Worm (Caenorhabditis elegans): Measurements from ENCODE around the gene C15H7.3.

The C15H7.3 gene

DNA sequence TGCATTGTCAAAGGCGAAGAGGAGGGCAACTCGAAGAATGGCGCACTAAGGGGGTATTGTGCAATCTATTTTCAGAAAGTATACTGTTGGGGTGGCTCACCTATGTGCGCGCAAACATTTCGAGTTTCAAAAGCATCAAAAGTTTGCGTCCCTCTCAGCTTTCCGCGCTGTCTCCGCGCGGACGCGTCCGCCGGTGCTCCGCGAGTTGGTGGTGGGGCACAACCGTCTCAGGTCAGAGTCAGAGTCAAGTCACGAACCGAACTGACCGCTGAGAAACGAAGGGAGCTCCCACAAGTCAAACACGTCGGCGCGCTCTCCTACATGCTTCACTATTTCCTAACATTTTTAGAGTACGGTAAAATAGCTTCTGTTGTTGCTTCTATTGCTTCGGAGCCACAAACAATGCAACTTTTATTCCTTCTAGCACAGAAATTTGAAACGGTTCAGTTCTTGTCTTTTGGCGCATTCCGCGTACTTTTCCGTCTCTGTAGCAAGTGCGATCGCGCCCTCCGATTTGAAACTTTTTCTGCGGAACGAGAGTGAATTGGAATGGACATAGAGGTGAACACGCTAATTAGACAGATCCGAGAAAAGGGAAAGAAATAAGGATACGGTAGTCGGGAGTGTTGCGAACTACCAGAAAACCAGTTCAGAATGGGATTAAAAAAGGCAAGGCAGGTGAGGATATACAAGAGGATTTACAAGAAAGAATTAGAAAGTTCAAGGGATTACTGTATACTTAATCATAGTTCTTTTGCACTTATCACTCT is 12.3 kb downstream of the C15H7.3 start:
- TF ChIP-seq egl-13 (tag; optimal IDR thresholded peaks at IDR 0.05) (no peak), nhr-12 (tag; optimal IDR thresholded peaks at IDR 0.05) (no peak), zag-1 (tag; optimal IDR thresholded peaks at IDR 0.05) (no peak), efl-1 (optimal IDR thresholded peaks at IDR 0.05) (no peak), efl-1 (GFP tag; optimal IDR thresholded peaks at IDR 0.05 in 1 of 2) (peak in 1 of 2 experiments; percentile 51), blmp-1 (tag; optimal IDR thresholded peaks at IDR 0.05) (peak; percentile 96), hlh-4 (tag; optimal IDR thresholded peaks at IDR 0.05) (no peak)

DNA sequence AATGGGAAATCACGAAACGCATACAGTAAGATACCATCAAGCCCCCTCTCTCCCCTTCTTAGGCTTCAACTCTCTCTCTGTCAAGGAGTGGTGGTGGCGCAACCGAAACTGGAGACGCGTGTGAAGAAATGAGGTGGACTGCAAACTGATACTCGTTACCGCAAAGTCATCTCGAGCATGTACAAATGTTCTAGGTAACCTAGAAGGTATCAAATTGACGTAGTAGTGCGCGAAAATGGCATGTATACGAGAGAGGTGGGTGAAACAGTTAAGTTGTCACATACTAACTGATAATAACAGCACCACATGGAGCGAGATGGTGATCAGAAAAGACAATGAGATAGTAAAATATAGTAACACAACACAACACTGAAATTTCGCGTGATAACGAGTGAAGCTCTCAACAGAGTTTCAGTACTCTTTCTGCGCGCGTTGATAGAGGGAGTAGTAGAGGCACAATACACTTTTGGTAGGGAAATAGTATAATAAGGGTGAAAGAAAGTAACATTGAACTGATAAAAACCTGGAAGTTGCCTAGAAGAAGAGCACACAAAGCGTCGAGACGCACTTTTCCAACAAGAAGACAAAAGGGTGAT is 13.5 kb downstream of the C15H7.3 start:
- TF ChIP-seq fkh-8 (tag; optimal IDR thresholded peaks at IDR 0.05): no peak
- no peak for TF ChIP-seq lin-15B (tag; optimal IDR thresholded peaks at IDR 0.05)
- peak; percentile 2 for TF ChIP-seq blmp-1 (tag; optimal IDR thresholded peaks at IDR 0.05)
- no peak for TF ChIP-seq efl-1 (optimal IDR thresholded peaks at IDR 0.05)
- peak in 1 of 2 experiments; percentile 80 for TF ChIP-seq efl-1 (GFP tag; optimal IDR thresholded peaks at IDR 0.05 in 1 of 2)
- peak; percentile 10 for TF ChIP-seq nhr-20 (tag; optimal IDR thresholded peaks at IDR 0.05)
- TF ChIP-seq elt-2 (tag; optimal IDR thresholded peaks at IDR 0.05): peak; percentile 82
- TF ChIP-seq lin-14 (GFP tag; optimal IDR thresholded peaks at IDR 0.05): peak; percentile 20
- peak in 1 of 2 experiments; percentile 43 for TF ChIP-seq lin-35 (GFP tag; optimal IDR thresholded peaks at IDR 0.05)

DNA sequence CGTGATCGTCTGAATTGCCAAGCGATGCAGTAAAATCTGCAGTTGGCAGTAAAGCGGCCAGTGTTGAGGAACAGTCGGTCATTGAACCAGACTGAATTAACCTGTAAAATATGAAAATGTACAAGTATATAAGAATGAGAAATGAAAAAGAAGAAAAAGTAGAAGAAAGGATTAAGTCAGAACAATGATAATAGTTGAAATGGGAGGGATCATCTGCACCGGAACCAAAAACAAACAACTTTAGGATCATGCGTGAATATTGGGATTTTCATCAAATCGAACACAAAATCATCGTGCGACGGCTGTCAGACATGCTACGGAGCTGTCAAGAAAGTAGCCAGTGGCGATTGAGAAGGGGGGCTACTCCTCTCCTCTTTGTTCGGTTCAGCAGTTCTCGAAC is 14.8 kb downstream of the C15H7.3 start, which contains the start of gene gei-13:
Gene gei-13 (minus strand): TSS at position 101 of the 400 bp plus-strand sequence.
- TF ChIP-seq efl-1 (optimal IDR thresholded peaks at IDR 0.05): no peak
- peak in 1 of 2 experiments; percentile 78 for TF ChIP-seq efl-1 (GFP tag; optimal IDR thresholded peaks at IDR 0.05 in 1 of 2)
- no peak for TF ChIP-seq nhr-84 (tag; optimal IDR thresholded peaks at IDR 0.05)
- no peak for TF ChIP-seq lin-13 (GFP tag; optimal IDR thresholded peaks at IDR 0.05)

DNA sequence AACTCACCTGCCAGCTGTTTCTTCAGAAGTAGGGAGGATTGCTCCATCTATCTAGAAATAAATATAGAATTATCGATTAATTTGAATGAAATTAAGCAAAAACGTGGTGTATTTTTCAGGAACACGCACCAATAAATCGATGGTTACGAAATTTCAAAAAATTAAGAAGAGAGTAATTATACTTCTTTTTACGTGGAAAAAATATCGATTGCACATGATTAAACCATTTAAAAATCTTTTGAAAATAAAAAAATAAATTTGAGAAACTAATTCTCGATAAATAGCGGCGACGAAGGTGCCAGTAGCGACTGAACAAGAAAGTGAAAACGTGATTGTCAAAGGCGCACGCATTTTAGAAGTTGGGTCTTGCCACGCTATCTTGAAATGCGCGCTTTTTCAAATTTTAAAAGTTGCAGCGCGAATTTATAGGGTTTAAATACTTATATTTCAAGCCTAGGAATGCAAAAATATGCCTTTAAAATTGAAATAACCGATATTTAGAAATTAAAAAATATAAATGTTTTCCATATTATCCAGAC is 20.6 kb downstream of the C15H7.3 start, which contains the start of gene ubc-7:
Gene ubc-7 (minus strand): TSS at position 51 of the 539 bp plus-strand sequence.
- TF ChIP-seq lin-15B (tag; optimal IDR thresholded peaks at IDR 0.05): peak; percentile 74
- TF ChIP-seq ztf-11 (tag; optimal IDR thresholded peaks at IDR 0.05): no peak
- TF ChIP-seq zip-4 (GFP tag; optimal IDR thresholded peaks at IDR 0.05): no peak
- no peak for TF ChIP-seq tlp-1 (tag; optimal IDR thresholded peaks at IDR 0.05)
- TF ChIP-seq egl-27 (tag; optimal IDR thresholded peaks at IDR 0.05): no peak
- no peak for TF ChIP-seq nhr-28 (tag; optimal IDR thresholded peaks at IDR 0.05)
- TF ChIP-seq pqm-1 (tag; optimal IDR thresholded peaks at IDR 0.05): no peak
- TF ChIP-seq hpl-2 (GFP tag; optimal IDR thresholded peaks at IDR 0.05): no peak
- TF ChIP-seq Y116A8C.19 (tag; optimal IDR thresholded peaks at IDR 0.05; ENCODE audit: borderline replicate concordance): no peak
- peak; percentile 76 for TF ChIP-seq lin-39 (tag; optimal IDR thresholded peaks at IDR 0.05)
- TF ChIP-seq nhr-76 (tag; optimal IDR thresholded peaks at IDR 0.05): no peak
- no peak for TF ChIP-seq ceh-8 (GFP tag; optimal IDR thresholded peaks at IDR 0.05)
- TF ChIP-seq nhr-47 (tag; optimal IDR thresholded peaks at IDR 0.05): peak; percentile 89
- peak; percentile 67 for TF ChIP-seq dsc-1 (tag; optimal IDR thresholded peaks at IDR 0.05)
- peak; percentile 74 for TF ChIP-seq unc-86 (tag; optimal IDR thresholded peaks at IDR 0.05)
- peak; percentile 89 for TF ChIP-seq snu-23 (GFP tag; optimal IDR thresholded peaks at IDR 0.05)
- TF ChIP-seq lin-35 (GFP tag; optimal IDR thresholded peaks at IDR 0.05): peak; percentile 99
- TF ChIP-seq nhr-84 (tag; optimal IDR thresholded peaks at IDR 0.05): no peak
- peak; percentile 76 for TF ChIP-seq lin-14 (GFP tag; optimal IDR thresholded peaks at IDR 0.05)
- TF ChIP-seq ces-1 (GFP tag; optimal IDR thresholded peaks at IDR 0.05): no peak
- no peak for TF ChIP-seq efl-3 (GFP tag; optimal IDR thresholded peaks at IDR 0.05)
- peak in 3 of 6 experiments; percentile 20 to 92 (median 74) for TF ChIP-seq elt-3 (tag; optimal IDR thresholded peaks at IDR 0.05)
- TF ChIP-seq grh-1 (GFP tag; IDR thresholded peaks at IDR 0.05): peak; percentile 76
- no peak for TF ChIP-seq zag-1 (tag; optimal IDR thresholded peaks at IDR 0.05)
- TF ChIP-seq pag-3 (tag; optimal IDR thresholded peaks at IDR 0.05; ENCODE audit: borderline replicate concordance, insufficient read depth): no peak
- peak; percentile 17 for TF ChIP-seq ceh-90 (tag; optimal IDR thresholded peaks at IDR 0.05)
- TF ChIP-seq egl-13 (tag; optimal IDR thresholded peaks at IDR 0.05): peak; percentile 53
- TF ChIP-seq tbx-2 (tag; optimal IDR thresholded peaks at IDR 0.05): peak; percentile 85
- peak; percentile 38 for TF ChIP-seq nhr-11 (tag; optimal IDR thresholded peaks at IDR 0.05)
- TF ChIP-seq swsn-7 (tag; optimal IDR thresholded peaks at IDR 0.05): peak; percentile 75
- TF ChIP-seq lir-3 (tag; optimal IDR thresholded peaks at IDR 0.05; ENCODE audit: poor library complexity): peak; percentile 69
- no peak for TF ChIP-seq hlh-17 (GFP tag; optimal IDR thresholded peaks at IDR 0.05; ENCODE audit: borderline replicate concordance)
- TF ChIP-seq ets-5 (GFP tag; IDR thresholded peaks at IDR 0.05): no peak

Measured in whole organism, L1 larva.